Fruit fly (Drosophila melanogaster) whole organism, embryonic: Measurements from ENCODE around the gene CG46456.

Experiments
- Bgb ChIP-seq: fragments of 200-800 bp; sonication (Bioruptor generic); IDR thresholded peaks from 2 replicates; pipeline ENCODE4 v1.3.6; 2022; ENCODE audit warnings: missing biosample characterization, missing genetic modification characterization; ENCODE audit not compliant: partially characterized antibody
- CG10959 ChIP-seq: fragments of 200-800 bp; sonication (Bioruptor generic); IDR thresholded peaks from 2 replicates; pipeline ENCODE4 v1.3.6; 2022; ENCODE audit warnings: missing biosample characterization, missing genetic modification characterization
- CG10979 ChIP-seq: fragments of 200-800 bp; sonication (Bioruptor generic); optimal IDR thresholded peaks from 2 replicates; lab custom pipeline; 2018; ENCODE audit warnings: missing biosample characterization, mild to moderate bottlenecking, missing genetic modification characterization, moderate library complexity
- CG12219 ChIP-seq: fragments of 200-800 bp; sonication (Bioruptor generic); optimal IDR thresholded peaks from 3 replicates; lab custom pipeline; 2018; ENCODE audit warnings: missing biosample characterization, mild to moderate bottlenecking, missing genetic modification characterization
- CG1233 ChIP-seq: fragments of 200-800 bp; sonication (Bioruptor generic); optimal IDR thresholded peaks from 4 replicates; lab custom pipeline; 2018; ENCODE audit warnings: missing biosample characterization, mild to moderate bottlenecking, missing genetic modification characterization
- CG15514 ChIP-seq: fragments of 200-800 bp; sonication (Bioruptor generic); optimal IDR thresholded peaks from 3 replicates; lab custom pipeline; 2017; ENCODE audit warnings: missing biosample characterization, missing genetic modification characterization, mild to moderate bottlenecking, moderate library complexity, missing genetic modification reagents
- CG1602 ChIP-seq: fragments of 200-800 bp; sonication (Bioruptor generic); optimal IDR thresholded peaks from 3 replicates; lab custom pipeline; 2016; ENCODE audit warnings: missing biosample characterization, missing genetic modification characterization
- CG17385 ChIP-seq: fragments of 200-800 bp; sonication (Bioruptor generic); optimal IDR thresholded peaks from 3 replicates; lab custom pipeline; 2018; ENCODE audit warnings: missing biosample characterization, mild to moderate bottlenecking, missing genetic modification characterization
- CG17612 ChIP-seq: fragments of 200-800 bp; sonication (Bioruptor generic); IDR thresholded peaks from 2 replicates; pipeline ENCODE4 v1.3.6; 2022; ENCODE audit warnings: missing biosample characterization, missing genetic modification characterization
- CG3281 ChIP-seq: fragments of 200-800 bp; sonication (Bioruptor generic); optimal IDR thresholded peaks from 3 replicates; lab custom pipeline; 2017; ENCODE audit warnings: missing biosample characterization, mild to moderate bottlenecking, missing genetic modification characterization
- CG33557 ChIP-seq: fragments of 200-800 bp; sonication (Bioruptor generic); optimal IDR thresholded peaks from 2 replicates; lab custom pipeline; 2019; ENCODE audit warnings: missing biosample characterization, mild to moderate bottlenecking, missing genetic modification characterization, moderate library complexity
- CG4360 ChIP-seq: fragments of 200-800 bp; sonication (Bioruptor generic); IDR thresholded peaks from 2 replicates; pipeline ENCODE4 v1.3.6; 2022; ENCODE audit warnings: missing biosample characterization, missing genetic modification characterization
- CG6689 ChIP-seq: fragments of 200-800 bp; sonication (Bioruptor generic); IDR thresholded peaks from 2 replicates; pipeline ENCODE4 v1.3.6; 2022; ENCODE audit warnings: missing biosample characterization, missing genetic modification characterization
- CG7928 ChIP-seq: fragments of 200-800 bp; sonication (Bioruptor generic); optimal IDR thresholded peaks from 2 replicates; lab custom pipeline; 2017; ENCODE audit warnings: missing biosample characterization, mild to moderate bottlenecking, missing genetic modification characterization
- CG8924 ChIP-seq: fragments of 200-800 bp; optimal IDR thresholded peaks from 3 replicates; lab custom pipeline; 2019; ENCODE audit warnings: missing biosample characterization, mild to moderate bottlenecking, missing genetic modification characterization, moderate library complexity
- CG8944 ChIP-seq: fragments of 200-800 bp; sonication (Bioruptor generic); optimal IDR thresholded peaks from 3 replicates; lab custom pipeline; 2016; ENCODE audit warnings: missing biosample characterization, missing genetic modification characterization
- Chrac-16 ChIP-seq: fragments of 200-800 bp; sonication (Bioruptor generic); optimal IDR thresholded peaks from 3 replicates; lab custom pipeline; 2016; ENCODE audit warnings: missing biosample characterization, missing genetic modification characterization
- CoRest ChIP-seq: fragments of 200-800 bp; sonication (Bioruptor generic); optimal IDR thresholded peaks from 3 replicates; lab custom pipeline; 2018; ENCODE audit warnings: missing biosample characterization, mild to moderate bottlenecking, missing genetic modification characterization, moderate library complexity
- Dll ChIP-seq: fragments of 200-800 bp; sonication (Bioruptor generic); IDR thresholded peaks from 4 replicates; pipeline ENCODE4 v1.3.6; 2022; ENCODE audit warnings: missing biosample characterization, missing genetic modification characterization; ENCODE audit not compliant: partially characterized antibody
- Dref ChIP-seq: fragments of 200-800 bp; sonication (Bioruptor generic); IDR thresholded peaks from 2 replicates; pipeline ENCODE4 v1.3.6; 2022; ENCODE audit warnings: missing biosample characterization, missing genetic modification characterization
- ERR ChIP-seq: fragments of 200-800 bp; sonication (Bioruptor generic); optimal IDR thresholded peaks from 2 replicates; lab custom pipeline; 2016; ENCODE audit warnings: missing biosample characterization, missing genetic modification characterization
- Fer3 ChIP-seq: fragments of 200-800 bp; sonication (Bioruptor generic); optimal IDR thresholded peaks from 2 replicates; lab custom pipeline; 2018; ENCODE audit warnings: missing biosample characterization, mild to moderate bottlenecking, missing genetic modification characterization, moderate library complexity
- Hr51 ChIP-seq, 2 experiments: fragments of 200-800 bp; sonication (Bioruptor generic); optimal IDR thresholded peaks; 2 replicates in 1 of 2; 3 replicates in 1 of 2; lab custom pipeline; 2016 to 2018; ENCODE audit warnings: missing biosample characterization in 2 of 2, missing genetic modification characterization in 2 of 2, mild to moderate bottlenecking in 1 of 2, moderate library complexity in 1 of 2
- Max ChIP-seq: fragments of 200-800 bp; sonication (Bioruptor generic); optimal IDR thresholded peaks from 2 replicates; lab custom pipeline; 2016; ENCODE audit warnings: missing biosample characterization, mild to moderate bottlenecking, missing genetic modification characterization
- NC2β ChIP-seq: fragments of 200-800 bp; sonication (Bioruptor generic); optimal IDR thresholded peaks from 2 replicates; lab custom pipeline; 2016; ENCODE audit warnings: missing biosample characterization, missing genetic modification characterization
- aop ChIP-seq: fragments of 200-800 bp; sonication (Bioruptor generic); IDR thresholded peaks from 2 replicates; pipeline ENCODE4 v1.3.6; 2022; ENCODE audit warnings: missing biosample characterization, missing genetic modification characterization
- bbx ChIP-seq: fragments of 200-800 bp; sonication (Bioruptor generic); IDR thresholded peaks from 2 replicates; pipeline ENCODE4 v1.3.6; 2022; ENCODE audit warnings: missing biosample characterization, missing genetic modification characterization; ENCODE audit not compliant: partially characterized antibody
- bsh ChIP-seq, 2 experiments: fragments of 200-800 bp; sonication (Bioruptor generic); optimal IDR thresholded peaks; 2 replicates each; lab custom pipeline; 2017 to 2018; ENCODE audit warnings: mild to moderate bottlenecking in 2 of 2, missing biosample characterization in 2 of 2, missing genetic modification characterization in 2 of 2, moderate library complexity in 1 of 2
- ci ChIP-seq: fragments of 200-800 bp; sonication (Bioruptor generic); IDR thresholded peaks from 3 replicates; pipeline ENCODE4 v1.3.6; 2022; ENCODE audit warnings: missing biosample characterization, missing genetic modification characterization
- croc ChIP-seq: fragments of 200-800 bp; sonication (Bioruptor generic); conservative IDR thresholded peaks from 3 replicates; pipeline ENCODE4 v1.3.6; 2022; ENCODE audit warnings: missing biosample characterization, missing genetic modification characterization
- dpn ChIP-seq, 2 experiments: fragments of 200-800 bp; sonication (Bioruptor generic); optimal IDR thresholded peaks; 3 replicates each; lab custom pipeline; 2016; ENCODE audit warnings: missing biosample characterization in 2 of 2, missing genetic modification characterization in 2 of 2
- emc ChIP-seq: fragments of 200-800 bp; sonication (Bioruptor generic); optimal IDR thresholded peaks from 2 replicates; lab custom pipeline; 2016; ENCODE audit warnings: missing biosample characterization, missing genetic modification characterization
- gro ChIP-seq: fragments of 200-800 bp; sonication (Bioruptor generic); optimal IDR thresholded peaks from 2 replicates; lab custom pipeline; 2016; ENCODE audit warnings: missing biosample characterization, missing genetic modification characterization
- ham ChIP-seq: fragments of 200-800 bp; sonication (Bioruptor generic); IDR thresholded peaks from 2 replicates; pipeline ENCODE4 v1.3.6; 2022; ENCODE audit warnings: missing biosample characterization, missing genetic modification characterization
- hkb ChIP-seq, 2 experiments: fragments of 200-800 bp in 1 of 2; fragments of >200 bp in 1 of 2; sonication (Bioruptor generic) in 1 of 2; IDR thresholded peaks in 1 of 2; optimal IDR thresholded peaks in 1 of 2; 2 replicates each; pipeline versions ENCODE4 v1.3.6 to Lab custom; 2017 to 2022; ENCODE audit warnings: missing biosample characterization in 1 of 2, missing genetic modification characterization in 1 of 2
- ind ChIP-seq: fragments of 200-800 bp; sonication (Bioruptor generic); optimal IDR thresholded peaks from 3 replicates; lab custom pipeline; 2016; ENCODE audit warnings: missing biosample characterization, missing genetic modification characterization
- kni ChIP-seq: fragments of 200-800 bp; sonication (Bioruptor generic); optimal IDR thresholded peaks from 3 replicates; lab custom pipeline; 2017; ENCODE audit warnings: mild to moderate bottlenecking, missing biosample characterization, missing genetic modification reagents, missing genetic modification characterization
- lmd ChIP-seq: fragments of 200-800 bp; sonication (Bioruptor generic); IDR thresholded peaks from 2 replicates; pipeline ENCODE4 v1.3.6; 2022; ENCODE audit warnings: missing biosample characterization, missing genetic modification characterization
- lov ChIP-seq, 2 experiments: fragments of 200-800 bp in 1 of 2; fragments of >200 bp in 1 of 2; sonication (Bioruptor generic) in 1 of 2; IDR thresholded peaks in 1 of 2; optimal IDR thresholded peaks in 1 of 2; 2 replicates in 1 of 2; 3 replicates in 1 of 2; pipeline versions ENCODE4 v1.3.6 to Lab custom; 2017 to 2022; ENCODE audit warnings: missing biosample characterization in 1 of 2, missing genetic modification characterization in 1 of 2
- nom ChIP-seq: fragments of 200-800 bp; sonication (Bioruptor generic); optimal IDR thresholded peaks from 2 replicates; lab custom pipeline; 2017; ENCODE audit warnings: missing biosample characterization, missing genetic modification characterization, mild to moderate bottlenecking, moderate library complexity, missing genetic modification reagents
- rib ChIP-seq: fragments of 200-800 bp; sonication (Bioruptor generic); IDR thresholded peaks from 2 replicates; pipeline ENCODE4 v1.3.6; 2022; ENCODE audit warnings: missing biosample characterization, missing genetic modification characterization
- row ChIP-seq: fragments of 200-800 bp; sonication (Bioruptor generic); IDR thresholded peaks from 3 replicates; pipeline ENCODE4 v1.3.6; 2022; ENCODE audit warnings: missing biosample characterization, missing genetic modification characterization
- slbo ChIP-seq: fragments of 200-800 bp; sonication (Bioruptor generic); IDR thresholded peaks from 2 replicates; pipeline ENCODE4 v1.3.6; 2022; ENCODE audit warnings: missing biosample characterization, missing genetic modification characterization
- slp2 ChIP-seq: fragments of 200-800 bp; sonication (Bioruptor generic); optimal IDR thresholded peaks from 2 replicates; lab custom pipeline; 2016; ENCODE audit warnings: missing biosample characterization, missing genetic modification characterization
- sqz ChIP-seq: fragments of 200-800 bp; sonication (Bioruptor generic); optimal IDR thresholded peaks from 3 replicates; lab custom pipeline; 2018; ENCODE audit warnings: missing biosample characterization, mild to moderate bottlenecking, missing genetic modification characterization
- stc ChIP-seq: fragments of 200-800 bp; sonication (Bioruptor generic); IDR thresholded peaks from 2 replicates; pipeline ENCODE4 v1.3.6; 2022; ENCODE audit warnings: missing biosample characterization, missing genetic modification characterization
- tup ChIP-seq: fragments of 200-800 bp; sonication (Bioruptor generic); optimal IDR thresholded peaks from 2 replicates; lab custom pipeline; 2016; ENCODE audit warnings: missing biosample characterization, mild to moderate bottlenecking, missing genetic modification characterization, moderate library complexity
- vnd ChIP-seq: fragments of 200-800 bp; sonication (Bioruptor generic); IDR thresholded peaks from 3 replicates; pipeline ENCODE4 v1.3.6; 2022; ENCODE audit warnings: missing biosample characterization, missing genetic modification characterization; ENCODE audit not compliant: partially characterized antibody

CG46456 gene

dm6 chr3L:5365164-5365879 lies 10.2 kb upstream of the CG46456 start (continued):
- peak; percentile 88 for TF ChIP-seq sqz
- TF ChIP-seq croc (GFP tag; lab: Robert Waterston, UW): no peak
- no peak for TF ChIP-seq Dll (GFP tag; lab: Robert Waterston, UW)
- TF ChIP-seq vnd (GFP tag; lab: Robert Waterston, UW): 0 out of 3 replicates have a peak, but pooled peaks have one; percentile 23
- TF ChIP-seq slp2 (GFP tag; lab: Kevin White, UChicago): no peak
- TF ChIP-seq ci (GFP tag; lab: Robert Waterston, UW): peak; percentile 66
- TF ChIP-seq Fer3: no peak
- no peak for TF ChIP-seq CG7928 (GFP tag; lab: Kevin White, UChicago)
- TF ChIP-seq lov (optimal IDR thresholded peaks at IDR 0.05; lab: Kevin White, UChicago): no peak
- TF ChIP-seq lov (GFP tag; IDR thresholded peaks at IDR 0.05; lab: Robert Waterston, UW): no peak
- TF ChIP-seq lmd (GFP tag; lab: Robert Waterston, UW): peak; percentile 28
- TF ChIP-seq NC2β (GFP tag; lab: Kevin White, UChicago): no peak
- peak; percentile 48; the same call in 2 of the 3 replicates for TF ChIP-seq row (GFP tag; lab: Robert Waterston, UW)
- TF ChIP-seq Chrac-16: peak; percentile 20
- TF ChIP-seq hkb (optimal IDR thresholded peaks at IDR 0.05; lab: Kevin White, UChicago): no peak
- no peak for TF ChIP-seq hkb (GFP tag; IDR thresholded peaks at IDR 0.05; lab: Robert Waterston, UW)
- no peak for TF ChIP-seq gro (GFP tag; lab: Kevin White, UChicago)
- TF ChIP-seq aop (GFP tag; lab: Robert Waterston, UW): no peak
- TF ChIP-seq nom (GFP tag; lab: Kevin White, UChicago): peak; percentile 78
- TF ChIP-seq ham (GFP tag; lab: Robert Waterston, UW): no peak
- TF ChIP-seq CG33557 (GFP tag; lab: Kevin White, UChicago): no peak
- TF ChIP-seq CoRest (tag; lab: Kevin White, UChicago): peak; percentile 30
- TF ChIP-seq stc (GFP tag; lab: Robert Waterston, UW): no peak
- peak; percentile 26 for TF ChIP-seq CG12219 (GFP tag; lab: Kevin White, UChicago)
- no peak for TF ChIP-seq ind (GFP tag; lab: Kevin White, UChicago)
- peak; percentile 10 for TF ChIP-seq CG10979 (tag; lab: Kevin White, UChicago)
- TF ChIP-seq slbo (GFP tag; lab: Robert Waterston, UW): peak; percentile 42; the same call in 1 of the 2 replicates
- peak; percentile 25 for TF ChIP-seq CG1233 (GFP tag; lab: Kevin White, UChicago)
- peak in 1 of 2 experiments; percentile 62 for TF ChIP-seq Hr51 (GFP tag; optimal IDR thresholded peaks at IDR 0.05; lab: Kevin White, UChicago)
- no peak for TF ChIP-seq CG17612 (GFP tag; lab: Robert Waterston, UW)
- peak; percentile 80 for TF ChIP-seq CG4360 (GFP tag; lab: Robert Waterston, UW)
- TF ChIP-seq CG10959: no peak
- no peak for TF ChIP-seq CG8944 (GFP tag; lab: Kevin White, UChicago)
- no peak for TF ChIP-seq CG15514 (GFP tag; lab: Kevin White, UChicago)
- no peak for TF ChIP-seq emc
- TF ChIP-seq dpn (GFP tag; optimal IDR thresholded peaks at IDR 0.05; lab: Kevin White, UChicago): peak; percentile 22 to 49
- no peak for TF ChIP-seq Max (GFP tag; lab: Kevin White, UChicago)
- TF ChIP-seq rib (GFP tag; lab: Robert Waterston, UW): peak; percentile 67
- no peak for TF ChIP-seq Bgb (GFP tag; lab: Robert Waterston, UW)
- no peak for TF ChIP-seq tup (GFP tag; lab: Kevin White, UChicago)
- TF ChIP-seq CG1602 (GFP tag; lab: Kevin White, UChicago): peak; percentile 3
- TF ChIP-seq bsh (GFP tag; optimal IDR thresholded peaks at IDR 0.05; lab: Kevin White, UChicago): peak; percentile 43 to 48
- no peak for TF ChIP-seq CG6689 (GFP tag; lab: Robert Waterston, UW)
- peak; percentile 37 for TF ChIP-seq CG8924 (tag; lab: Kevin White, UChicago)
- no peak for TF ChIP-seq Dref (GFP tag; lab: Robert Waterston, UW)
- TF ChIP-seq CG3281 (GFP tag; lab: Kevin White, UChicago): no peak
- no peak for TF ChIP-seq ERR (GFP tag; lab: Kevin White, UChicago)
- TF ChIP-seq bbx (GFP tag; lab: Robert Waterston, UW): no peak
- no peak for TF ChIP-seq kni
- peak; percentile 95 for TF ChIP-seq CG17385 (GFP tag; lab: Kevin White, UChicago)
